Worm (Caenorhabditis elegans) whole organism, L4 larva: ENCODE results near the gene T20G5.12.

Source experiments
- ceh-20 ChIP-seq: fragments of 200-800 bp; sonication (Bioruptor generic); IDR thresholded peaks from 2 replicates; pipeline ENCODE4 v1.3.6; 2022; ENCODE audit warnings: missing genetic modification reagents, missing genetic modification characterization, missing compliant biosample characterization
- lin-15B ChIP-seq: fragments of 150-350 bp; sonication (generic microtip); optimal IDR thresholded peaks from 3 replicates; lab custom pipeline; 2014; ENCODE audit warnings: missing biosample characterization, missing genetic modification characterization
- nhr-111 ChIP-seq: fragments of 200-800 bp; sonication (Bioruptor generic); optimal IDR thresholded peaks from 2 replicates; lab custom pipeline; 2018; ENCODE audit warnings: mild to moderate bottlenecking, missing genetic modification characterization, missing compliant biosample characterization
- nhr-237 ChIP-seq: sonication (generic microtip); optimal IDR thresholded peaks from 2 replicates; lab custom pipeline; 2017; ENCODE audit warnings: missing biosample characterization, missing genetic modification characterization
- nhr-76 ChIP-seq: fragments of 150-350 bp; optimal IDR thresholded peaks from 2 replicates; lab custom pipeline; 2014; ENCODE audit warnings: missing biosample characterization, missing genetic modification characterization
- pqm-1 ChIP-seq: sonication (generic microtip); optimal IDR thresholded peaks from 2 replicates; lab custom pipeline; 2017; ENCODE audit warnings: missing biosample characterization, missing genetic modification characterization
- unc-130 ChIP-seq: sonication (generic microtip); optimal IDR thresholded peaks from 2 replicates; lab custom pipeline; 2016; ENCODE audit warnings: missing genetic modification reagents, missing genetic modification characterization, missing compliant biosample characterization

DNA sequence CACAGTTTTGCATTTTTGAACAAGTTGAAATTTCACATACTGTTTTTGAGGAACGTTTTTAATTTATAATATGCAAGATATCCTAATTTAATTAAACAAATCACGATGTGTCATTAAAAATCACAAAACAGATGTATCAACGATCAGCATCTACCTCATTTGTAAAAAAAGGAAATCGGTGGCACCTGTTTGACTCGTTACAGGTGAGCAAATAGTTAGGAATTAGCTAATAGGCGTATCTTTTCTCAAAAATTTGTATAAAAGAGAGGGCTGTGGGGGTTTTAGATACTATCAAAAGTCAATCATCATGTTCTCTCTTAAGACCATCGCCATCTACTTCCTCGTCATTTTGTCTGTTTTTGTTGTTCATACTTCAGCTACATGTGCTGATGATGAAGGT, 2.4 kb upstream of the T20G5.12 start, which contains the start of gene T20G5.8:
- no peak for TF ChIP-seq unc-130
- TF ChIP-seq nhr-111 (GFP tag; lab: Kevin White, UChicago), result no peak
- no peak for TF ChIP-seq nhr-237
- TF ChIP-seq pqm-1 (tag; lab: Kevin White, UChicago), result no peak
- no peak for TF ChIP-seq nhr-76 (tag; lab: Kevin White, UChicago)
- no peak for TF ChIP-seq ceh-20 (GFP tag; lab: Robert Waterston, UW)
- TF ChIP-seq lin-15B, result no peak
